Fruit fly (Drosophila melanogaster): Measurements from ENCODE around the gene PlexA.

- TF ChIP-seq psq (optimal IDR thresholded peaks at IDR 0.05) (no peak), usp (GFP tag; optimal IDR thresholded peaks at IDR 0.05) (no peak), pan (optimal IDR thresholded peaks at IDR 0.05) (no peak), EcR (GFP tag; optimal IDR thresholded peaks at IDR 0.05) (no peak)
These were observed 47.0 kb downstream of the PlexA start for dm6 chr4:979634-980474.
